Worm (Caenorhabditis elegans) whole organism, young adult: ENCODE data around the gene snrp-3.

Experiments
- B0261.1 ChIP-seq: sonication (generic microtip); optimal IDR thresholded peaks from 2 replicates; lab custom pipeline; 2016; ENCODE audit warnings: mild to moderate bottlenecking, missing genetic modification characterization, moderate library complexity, missing compliant biosample characterization
- D2030.7 ChIP-seq: fragments of 200-800 bp; sonication (Bioruptor generic); IDR thresholded peaks from 2 replicates; pipeline ENCODE4 v1.3.6; 2022; ENCODE audit warnings: missing genetic modification reagents, missing genetic modification characterization, missing compliant biosample characterization
- F10E7.11 ChIP-seq: sonication (generic microtip); optimal IDR thresholded peaks from 2 replicates; lab custom pipeline; 2017; ENCODE audit warnings: mild to moderate bottlenecking, missing genetic modification characterization, moderate library complexity, missing compliant biosample characterization
- F23B12.7 ChIP-seq: sonication (generic microtip); optimal IDR thresholded peaks from 2 replicates; lab custom pipeline; 2017; ENCODE audit warnings: missing genetic modification characterization, mild to moderate bottlenecking, missing compliant biosample characterization, antibody characterized with exemption, moderate library complexity; ENCODE audit not compliant: insufficient read depth
- F49E8.2 ChIP-seq: sonication (generic microtip); optimal IDR thresholded peaks from 3 replicates; lab custom pipeline; 2017; ENCODE audit warnings: missing genetic modification characterization, mild to moderate bottlenecking, missing compliant biosample characterization, antibody characterized with exemption, moderate library complexity; ENCODE audit not compliant: insufficient read depth
- F52B5.7 ChIP-seq: sonication (generic microtip); optimal IDR thresholded peaks from 2 replicates; lab custom pipeline; 2016; ENCODE audit warnings: mild to moderate bottlenecking, missing genetic modification characterization, missing compliant biosample characterization
- K12H6.12 ChIP-seq: fragments of 200-800 bp; sonication (Bioruptor generic); optimal IDR thresholded peaks from 2 replicates; lab custom pipeline; 2018; ENCODE audit warnings: mild to moderate bottlenecking, missing genetic modification characterization, missing compliant biosample characterization
- Y53G8AR.9 ChIP-seq: fragments of 200-800 bp; sonication (Bioruptor generic); conservative IDR thresholded peaks from 2 replicates; pipeline ENCODE4 v1.3.6; 2022; ENCODE audit warnings: missing genetic modification reagents, missing genetic modification characterization, missing compliant biosample characterization
- Y56A3A.18 ChIP-seq: fragments of 200-800 bp; sonication (Bioruptor generic); IDR thresholded peaks from 2 replicates; pipeline ENCODE4 v1.3.6; 2022; ENCODE audit warnings: missing genetic modification reagents, missing genetic modification characterization, missing compliant biosample characterization
- Y67H2A.10 ChIP-seq: fragments of 200-800 bp; sonication (Bioruptor generic); conservative IDR thresholded peaks from 2 replicates; pipeline ENCODE4 v1.3.6; 2022; ENCODE audit warnings: missing genetic modification reagents, missing genetic modification characterization, missing compliant biosample characterization
- ZK185.1 ChIP-seq: sonication (generic microtip); optimal IDR thresholded peaks from 2 replicates; lab custom pipeline; 2016; ENCODE audit warnings: mild to moderate bottlenecking, missing genetic modification characterization, missing compliant biosample characterization; ENCODE audit not compliant: poor library complexity, severe bottlenecking
- aptf-2 ChIP-seq: fragments of 200-800 bp; sonication (Bioruptor generic); conservative IDR thresholded peaks from 2 replicates; pipeline ENCODE4 v1.3.6; 2022; ENCODE audit warnings: missing genetic modification reagents, missing genetic modification characterization, missing compliant biosample characterization
- athp-1 ChIP-seq: sonication (generic microtip); optimal IDR thresholded peaks from 2 replicates; lab custom pipeline; 2017; ENCODE audit warnings: mild to moderate bottlenecking, missing genetic modification characterization, missing compliant biosample characterization
- ceh-27 ChIP-seq: fragments of 200-800 bp; sonication (Bioruptor generic); optimal IDR thresholded peaks from 2 replicates; lab custom pipeline; 2018; ENCODE audit warnings: mild to moderate bottlenecking, missing genetic modification characterization, moderate library complexity, missing compliant biosample characterization
- dpl-1 ChIP-seq: fragments of 150-350 bp; optimal IDR thresholded peaks from 2 replicates; lab custom pipeline; 2014; ENCODE audit warnings: missing biosample characterization, missing genetic modification reagents, missing genetic modification characterization
- ekl-4 ChIP-seq: fragments of 200-800 bp; sonication (Bioruptor generic); IDR thresholded peaks from 2 replicates; pipeline ENCODE4 v1.3.6; 2022; ENCODE audit warnings: missing genetic modification reagents, missing genetic modification characterization, missing compliant biosample characterization
- ets-4 ChIP-seq: fragments of 200-800 bp; sonication (Bioruptor generic); optimal IDR thresholded peaks from 2 replicates; lab custom pipeline; 2018; ENCODE audit warnings: mild to moderate bottlenecking, missing genetic modification characterization, missing compliant biosample characterization
- let-526 ChIP-seq: fragments of 200-800 bp; sonication (Bioruptor generic); IDR thresholded peaks from 2 replicates; pipeline ENCODE4 v1.3.6; 2022; ENCODE audit warnings: missing genetic modification reagents, missing genetic modification characterization, missing compliant biosample characterization
- lin-26 ChIP-seq: fragments of 200-800 bp; sonication (Bioruptor generic); IDR thresholded peaks from 2 replicates; pipeline ENCODE4 v1.3.6; 2022; ENCODE audit warnings: missing genetic modification reagents, missing genetic modification characterization, missing compliant biosample characterization
- lir-1 ChIP-seq: fragments of 200-800 bp; sonication (Bioruptor generic); conservative IDR thresholded peaks from 2 replicates; pipeline ENCODE4 v1.3.6; 2022; ENCODE audit warnings: missing genetic modification reagents, missing genetic modification characterization, missing compliant biosample characterization
- madf-10 ChIP-seq: sonication (generic microtip); optimal IDR thresholded peaks from 2 replicates; lab custom pipeline; 2016; ENCODE audit warnings: mild to moderate bottlenecking, missing genetic modification characterization, missing compliant biosample characterization
- madf-3 ChIP-seq: fragments of 200-800 bp; sonication (Bioruptor generic); IDR thresholded peaks from 2 replicates; pipeline ENCODE4 v1.3.6; 2022; ENCODE audit warnings: missing genetic modification reagents, missing genetic modification characterization, missing compliant biosample characterization
- mcd-1 ChIP-seq: fragments of 200-800 bp; sonication (Bioruptor generic); IDR thresholded peaks from 2 replicates; pipeline ENCODE4 v1.3.6; 2022; ENCODE audit warnings: missing genetic modification reagents, missing genetic modification characterization, missing compliant biosample characterization
- mes-4 ChIP-seq: sonication (generic microtip); optimal IDR thresholded peaks from 2 replicates; lab custom pipeline; 2016; ENCODE audit warnings: missing genotype, missing genetic modification characterization, missing compliant biosample characterization
- nhr-179 ChIP-seq: sonication (generic microtip); optimal IDR thresholded peaks from 2 replicates; lab custom pipeline; 2016; ENCODE audit warnings: mild to moderate bottlenecking, missing genetic modification characterization, missing compliant biosample characterization
- nhr-80 ChIP-seq: sonication (generic microtip); optimal IDR thresholded peaks from 2 replicates; lab custom pipeline; 2016; ENCODE audit warnings: missing genetic modification characterization, missing compliant biosample characterization
- sptf-2 ChIP-seq: fragments of 200-800 bp; sonication (Bioruptor generic); optimal IDR thresholded peaks from 2 replicates; lab custom pipeline; 2018; ENCODE audit warnings: mild to moderate bottlenecking, missing genetic modification characterization, missing compliant biosample characterization
- ztf-18 ChIP-seq: sonication (generic microtip); optimal IDR thresholded peaks from 2 replicates; lab custom pipeline; 2016; ENCODE audit warnings: missing genotype, mild to moderate bottlenecking, missing genetic modification characterization, missing compliant biosample characterization
- ztf-28 ChIP-seq: fragments of 200-800 bp; sonication (Bioruptor generic); IDR thresholded peaks from 2 replicates; pipeline ENCODE4 v1.3.6; 2022; ENCODE audit warnings: missing genetic modification reagents, missing genetic modification characterization, missing compliant biosample characterization

The snrp-3 gene

ce11 chrIV:8650696-8651095 is 36.9 kb downstream of the snrp-3 start, which contains the start of gene C49C8.2:
TSS of gene C49C8.2 (plus strand) at chrIV:8651088.
- TF ChIP-seq lin-26 (GFP tag; lab: Robert Waterston, UW) (no peak), F52B5.7 (no peak), nhr-80 (peak; percentile 34)

ce11 chrIV:8648502-8648901 is 39.1 kb downstream of the snrp-3 start, which contains the start of gene cyp-33E1:
TSS of gene cyp-33E1 (minus strand) at chrIV:8648602.
- no peak for TF ChIP-seq let-526 (GFP tag; lab: Robert Waterston, UW)
- no peak for TF ChIP-seq nhr-179 (tag; lab: Kevin White, UChicago)
- no peak for TF ChIP-seq ets-4 (GFP tag; lab: Kevin White, UChicago)
- TF ChIP-seq B0261.1 (tag; lab: Kevin White, UChicago): no peak
- TF ChIP-seq lir-1: no peak
- TF ChIP-seq K12H6.12 (tag; lab: Kevin White, UChicago): no peak
- TF ChIP-seq D2030.7 (GFP tag; lab: Robert Waterston, UW): no peak
- TF ChIP-seq ekl-4 (GFP tag; lab: Robert Waterston, UW): no peak
- TF ChIP-seq F49E8.2 (tag; lab: Kevin White, UChicago): no peak
- no peak for TF ChIP-seq mes-4 (tag; lab: Kevin White, UChicago)
- no peak for TF ChIP-seq ceh-27 (GFP tag; lab: Kevin White, UChicago)
- TF ChIP-seq sptf-2: no peak
- no peak for TF ChIP-seq Y53G8AR.9 (GFP tag; lab: Robert Waterston, UW)

- TF ChIP-seq mes-4 (tag; lab: Kevin White, UChicago) (no peak), D2030.7 (GFP tag; lab: Robert Waterston, UW) (no peak), athp-1 (tag; lab: Kevin White, UChicago) (no peak), ztf-28 (no peak), Y56A3A.18 (GFP tag; lab: Robert Waterston, UW) (no peak), madf-3 (GFP tag; lab: Robert Waterston, UW) (no peak), dpl-1 (GFP tag; lab: Kevin White, UChicago) (no peak)
- TF ChIP-seq, all 124 proteins: peak for 0
Observed at ce11 chrIV:8644432-8644831, 43.2 kb downstream of the snrp-3 start, which contains the start of gene C49C8.3. TSS of gene C49C8.3 (plus strand) at chrIV:8644732.

- TF ChIP-seq B0261.1 (tag; lab: Kevin White, UChicago) (no peak), aptf-2 (no peak), F23B12.7 (no peak), ztf-18 (tag; lab: Kevin White, UChicago) (no peak), mcd-1 (GFP tag; lab: Robert Waterston, UW) (no peak), madf-10 (tag; lab: Kevin White, UChicago) (no peak), ZK185.1 (tag; lab: Kevin White, UChicago) (no peak), F10E7.11 (tag; lab: Kevin White, UChicago) (no peak), Y67H2A.10 (GFP tag; lab: Robert Waterston, UW) (no peak)
Observed at ce11 chrIV:8638761-8639160, 48.8 kb downstream of the snrp-3 start, which contains the start of gene F42A9.9. TSS of gene F42A9.9 (minus strand) at chrIV:8638861.
